Worm (Caenorhabditis elegans) whole organism, L3 larva: Measurements from ENCODE around the gene vha-3.

ENCODE experiments used
- ZK546.5 ChIP-seq: sonication (generic microtip); optimal IDR thresholded peaks from 2 replicates; lab custom pipeline; 2017; ENCODE audit warnings: missing biosample characterization, missing genetic modification characterization
- aly-2 ChIP-seq: fragments of 150-350 bp; optimal IDR thresholded peaks from 2 replicates; lab custom pipeline; 2014; ENCODE audit warnings: missing biosample characterization, missing genetic modification characterization
- ceh-16 ChIP-seq: sonication (generic microtip); optimal IDR thresholded peaks from 2 replicates; lab custom pipeline; 2017; ENCODE audit warnings: missing biosample characterization, missing genetic modification characterization
- egl-27 ChIP-seq: sonication (generic microtip); optimal IDR thresholded peaks from 4 replicates; lab custom pipeline; 2017; ENCODE audit warnings: missing biosample characterization, missing genetic modification reagents, missing genetic modification characterization
- fos-1 ChIP-seq: fragments of 150-350 bp; optimal IDR thresholded peaks from 2 replicates; lab custom pipeline; 2014; ENCODE audit warnings: missing biosample characterization, missing genetic modification characterization
- lin-39 ChIP-seq: fragments of 150-350 bp; optimal IDR thresholded peaks from 2 replicates; lab custom pipeline; 2018; ENCODE audit warnings: missing biosample characterization, missing genetic modification reagents, missing genetic modification characterization
- nhr-11 ChIP-seq: fragments of 150-350 bp; optimal IDR thresholded peaks from 2 replicates; lab custom pipeline; 2014; ENCODE audit warnings: missing biosample characterization, missing genetic modification characterization
- nhr-76 ChIP-seq: fragments of 150-350 bp; sonication (generic microtip); optimal IDR thresholded peaks from 5 replicates; lab custom pipeline; 2014; ENCODE audit warnings: missing biosample characterization, missing genetic modification characterization
- skn-1 ChIP-seq: fragments of 150-350 bp; optimal IDR thresholded peaks from 2 replicates; lab custom pipeline; 2014; ENCODE audit warnings: missing biosample characterization, missing genetic modification characterization
- unc-62 ChIP-seq: fragments of 150-350 bp; sonication (generic microtip); optimal IDR thresholded peaks from 4 replicates; lab custom pipeline; 2014; ENCODE audit warnings: missing biosample characterization, missing genetic modification reagents, missing genetic modification characterization
- ztf-4 ChIP-seq: fragments of 150-350 bp; optimal IDR thresholded peaks from 2 replicates; lab custom pipeline; 2014; ENCODE audit warnings: missing biosample characterization, missing genetic modification characterization

DNA sequence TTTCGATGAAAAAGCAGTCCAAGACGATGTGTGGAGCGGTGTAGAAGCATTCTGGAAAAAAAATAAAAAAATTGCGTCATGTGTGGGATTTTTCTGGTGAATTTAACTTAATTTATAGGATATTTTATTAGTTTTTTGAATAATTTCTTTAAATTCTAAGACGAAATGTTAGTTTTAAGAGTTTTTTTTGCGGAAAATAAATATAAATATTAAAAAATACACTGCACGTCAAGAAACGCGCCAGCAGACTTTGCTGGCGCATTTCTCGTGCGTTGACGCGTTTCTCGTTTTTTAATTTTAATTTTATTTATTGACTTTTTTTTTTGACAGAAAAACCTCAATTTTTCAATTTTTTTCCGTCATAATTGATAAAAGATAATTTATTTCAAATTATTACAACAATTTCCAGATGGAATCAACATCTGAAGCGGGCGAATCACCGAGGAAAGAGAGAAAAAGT lies 33.1 kb upstream of the vha-3 start, which contains the start of the genes ppgn-1 and tftc-1:
- TF ChIP-seq nhr-11 (tag; lab: Kevin White, UChicago) (no peak), egl-27 (tag; lab: Kevin White, UChicago) (no peak), lin-39 (tag; lab: Kevin White, UChicago) (no peak), fos-1 (tag; lab: Kevin White, UChicago) (no peak), aly-2 (tag; lab: Kevin White, UChicago) (no peak), skn-1 (tag; lab: Kevin White, UChicago) (no peak), unc-62 (GFP tag; lab: Kevin White, UChicago) (no peak), ceh-16 (tag; lab: Kevin White, UChicago) (no peak), ZK546.5 (no peak), nhr-76 (tag; lab: Kevin White, UChicago) (no peak), ztf-4 (tag; lab: Kevin White, UChicago) (no peak)
